Fruit fly (Drosophila melanogaster) whole organism, wandering third instar larva: ENCODE measurements around the gene CG7465.

Experiments
- Abd-B ChIP-seq: fragments of >200 bp; optimal IDR thresholded peaks from 2 replicates; lab custom pipeline; 2017; ENCODE audit warnings: missing biosample characterization, missing genetic modification characterization
- GATAd ChIP-seq: sonication (Bioruptor generic); optimal IDR thresholded peaks from 2 replicates; lab custom pipeline; 2016; ENCODE audit warnings: missing biosample characterization, missing genetic modification characterization
- HLH106 ChIP-seq: fragments of 200-800 bp; optimal IDR thresholded peaks from 3 replicates; lab custom pipeline; 2019; ENCODE audit warnings: missing biosample characterization, mild to moderate bottlenecking, missing genetic modification characterization, moderate library complexity
- Hnf4 ChIP-seq: fragments of 200-800 bp; sonication (Bioruptor generic); optimal IDR thresholded peaks from 2 replicates; lab custom pipeline; 2016; ENCODE audit warnings: missing biosample characterization, mild to moderate bottlenecking, missing genetic modification characterization
- Hr78 ChIP-seq: fragments of >200 bp; optimal IDR thresholded peaks from 2 replicates; lab custom pipeline; 2017; ENCODE audit warnings: missing biosample characterization, missing genetic modification characterization
- Jra ChIP-seq: sonication (Bioruptor generic); optimal IDR thresholded peaks from 2 replicates; lab custom pipeline; 2016; ENCODE audit warnings: missing biosample characterization, missing genetic modification characterization
- Myc ChIP-seq: fragments of >200 bp; optimal IDR thresholded peaks from 2 replicates; lab custom pipeline; 2017
- N ChIP-seq: fragments of >200 bp; optimal IDR thresholded peaks from 2 replicates; lab custom pipeline; 2018; ENCODE audit warnings: missing biosample characterization, missing external identifiers, missing genetic modification characterization
- Rel ChIP-seq, 2 experiments: fragments of 200-800 bp; sonication (Bioruptor generic) in 1 of 2; optimal IDR thresholded peaks; 2 replicates in 1 of 2; 3 replicates in 1 of 2; lab custom pipeline; 2016 to 2019; ENCODE audit warnings: mild to moderate bottlenecking in 2 of 2, missing biosample characterization in 2 of 2, missing genetic modification characterization in 2 of 2, moderate library complexity in 1 of 2
- Sp1 ChIP-seq: fragments of 200-800 bp; sonication (Bioruptor generic); optimal IDR thresholded peaks from 3 replicates; lab custom pipeline; 2019; ENCODE audit warnings: missing biosample characterization, mild to moderate bottlenecking, missing genetic modification characterization, moderate library complexity
- Vsx2 ChIP-seq: fragments of 200-300, 225-300 bp; sonication (Bioruptor generic); optimal IDR thresholded peaks from 2 replicates; lab custom pipeline; 2018; ENCODE audit warnings: missing biosample characterization, missing genetic modification characterization; ENCODE audit not compliant: partially characterized antibody
- brk ChIP-seq: fragments of 200-800 bp; sonication (Bioruptor generic); optimal IDR thresholded peaks from 2 replicates; lab custom pipeline; 2016; ENCODE audit warnings: missing biosample characterization, mild to moderate bottlenecking, missing genetic modification characterization
- dl ChIP-seq, 2 experiments: fragments of 175-275, 200-275 bp in 1 of 2; fragments of 200-275 bp in 1 of 2; sonication (Bioruptor generic); optimal IDR thresholded peaks; lab custom pipeline; 2018; ENCODE audit warnings: mild to moderate bottlenecking in 2 of 2, missing biosample characterization in 2 of 2, missing genetic modification characterization in 2 of 2, moderate library complexity in 2 of 2; ENCODE audit not compliant: partially characterized antibody in 2 of 2, insufficient read depth in 1 of 2
- dsf ChIP-seq: sonication (Bioruptor generic); optimal IDR thresholded peaks from 2 replicates; lab custom pipeline; 2016; ENCODE audit warnings: missing biosample characterization, missing genetic modification characterization, borderline replicate concordance
- foxo ChIP-seq, 2 experiments: fragments of 200-800 bp; sonication (Bioruptor generic); optimal IDR thresholded peaks; 2 replicates in 1 of 2; 3 replicates in 1 of 2; lab custom pipeline; 2016 to 2017; ENCODE audit warnings: missing biosample characterization in 2 of 2, missing genetic modification characterization in 2 of 2
- fru ChIP-seq: fragments of 200-800 bp; sonication (Bioruptor generic); optimal IDR thresholded peaks from 3 replicates; lab custom pipeline; 2016; ENCODE audit warnings: missing biosample characterization, mild to moderate bottlenecking, missing genetic modification characterization
- h ChIP-seq: fragments of 200-800 bp; sonication (Bioruptor generic); optimal IDR thresholded peaks from 3 replicates; lab custom pipeline; 2016; ENCODE audit warnings: missing biosample characterization, mild to moderate bottlenecking, missing genetic modification characterization
- jim ChIP-seq: fragments of 175-275, 200-325 bp; sonication (Bioruptor generic); optimal IDR thresholded peaks from 2 replicates; lab custom pipeline; 2016; ENCODE audit warnings: missing biosample characterization, mild to moderate bottlenecking, missing genetic modification characterization
- lola ChIP-seq: fragments of >200 bp; optimal IDR thresholded peaks from 2 replicates; lab custom pipeline; 2017; ENCODE audit warnings: missing biosample characterization, missing genetic modification characterization
- pan ChIP-seq: fragments of >200 bp; optimal IDR thresholded peaks from 2 replicates; lab custom pipeline; 2017
- psq ChIP-seq: fragments of 200-800 bp; sonication (Bioruptor generic); optimal IDR thresholded peaks from 3 replicates; lab custom pipeline; 2017; ENCODE audit warnings: missing biosample characterization, mild to moderate bottlenecking, missing genetic modification characterization, moderate library complexity
- sv ChIP-seq: fragments of 200-800 bp; sonication (Bioruptor generic); optimal IDR thresholded peaks from 3 replicates; lab custom pipeline; 2016; ENCODE audit warnings: missing biosample characterization, missing genetic modification characterization
- tai ChIP-seq: sonication (Bioruptor generic); optimal IDR thresholded peaks from 2 replicates; lab custom pipeline; 2016; ENCODE audit warnings: missing biosample characterization, missing genetic modification characterization
- woc ChIP-seq: sonication (Bioruptor generic); optimal IDR thresholded peaks from 2 replicates; lab custom pipeline; 2016; ENCODE audit warnings: missing biosample characterization, mild to moderate bottlenecking, missing genetic modification characterization

CG7465 gene

DNA sequence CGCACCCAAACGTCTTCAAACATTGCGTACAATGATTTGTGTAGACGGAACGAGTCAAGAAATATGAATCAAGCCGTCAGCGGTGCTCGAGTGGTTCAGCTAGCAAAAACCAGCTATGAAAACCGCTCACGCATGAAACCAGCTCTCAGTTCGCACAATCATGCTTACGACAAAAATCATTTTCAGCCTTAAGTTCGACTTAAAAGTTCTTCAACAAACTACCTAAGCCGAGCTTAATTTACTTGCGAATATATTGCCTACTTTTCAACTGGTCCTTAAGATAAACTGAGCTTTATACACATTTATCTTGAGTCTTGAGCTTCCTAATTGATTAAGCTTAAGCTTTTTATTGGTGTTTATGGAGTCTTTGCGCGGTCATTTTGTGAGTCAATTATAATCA, 39.9 kb upstream of the CG7465 start:
- TF ChIP-seq Hnf4 (GFP tag; lab: Kevin White, UChicago) (no peak), Myc (lab: Kevin White, UChicago) (peak; percentile 51)

DNA sequence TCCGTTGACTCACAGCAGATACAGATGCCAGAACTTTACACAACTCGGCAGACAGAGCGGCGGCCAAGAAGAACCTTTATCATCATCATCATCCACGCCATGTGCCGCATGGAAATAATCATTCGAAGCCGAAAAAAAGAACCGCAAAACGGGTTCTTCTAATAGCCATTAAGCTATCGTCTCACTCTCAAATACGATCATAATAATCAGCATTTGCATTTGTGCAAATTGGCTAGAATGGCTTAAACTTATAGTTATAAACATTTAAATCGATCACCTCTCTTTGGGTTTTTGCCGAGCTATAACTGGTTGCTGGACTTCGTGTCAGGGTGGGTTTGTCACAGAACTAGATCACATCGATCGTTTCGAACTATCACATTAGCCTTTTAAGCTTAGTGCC, 37.9 kb upstream of the CG7465 start:
- TF ChIP-seq fru (GFP tag; lab: Kevin White, UChicago) (no peak), dl (GFP tag; optimal IDR thresholded peaks at IDR 0.05; lab: Kevin White, UChicago; ENCODE audit: insufficient read depth in 1 of 2, partially characterized antibody in 2 of 2) (no peak), woc (no peak), lola (GFP tag; lab: Kevin White, UChicago) (no peak), psq (no peak), Myc (lab: Kevin White, UChicago) (no peak), jim (GFP tag; lab: Kevin White, UChicago) (no peak)
- TF ChIP-seq, all 38 proteins: peak for 0

DNA sequence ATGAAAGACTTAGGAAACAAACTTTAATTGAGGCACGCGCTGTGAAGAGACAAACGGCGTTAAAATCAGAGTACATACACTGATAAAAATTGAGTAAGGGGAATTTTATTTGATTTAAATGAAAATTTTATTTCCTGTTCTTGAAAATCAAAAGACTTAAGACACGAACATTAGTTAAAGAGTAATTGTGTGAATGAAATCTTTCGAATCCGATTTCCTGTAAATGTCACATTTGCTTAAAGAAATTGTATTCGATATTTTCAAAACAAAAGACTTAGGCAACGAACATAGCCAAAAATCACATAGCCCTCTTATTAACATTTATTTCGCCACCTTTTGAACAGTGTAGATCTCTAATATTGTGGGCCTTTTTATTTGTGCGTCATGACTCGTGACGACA, 34.3 kb upstream of the CG7465 start:
- TF ChIP-seq N (no peak), pan (lab: Kevin White, UChicago) (no peak), Sp1 (no peak), HLH106 (tag; lab: Kevin White, UChicago) (no peak), woc (no peak), Abd-B (GFP tag; lab: Kevin White, UChicago) (no peak), sv (GFP tag; lab: Kevin White, UChicago) (no peak)

DNA sequence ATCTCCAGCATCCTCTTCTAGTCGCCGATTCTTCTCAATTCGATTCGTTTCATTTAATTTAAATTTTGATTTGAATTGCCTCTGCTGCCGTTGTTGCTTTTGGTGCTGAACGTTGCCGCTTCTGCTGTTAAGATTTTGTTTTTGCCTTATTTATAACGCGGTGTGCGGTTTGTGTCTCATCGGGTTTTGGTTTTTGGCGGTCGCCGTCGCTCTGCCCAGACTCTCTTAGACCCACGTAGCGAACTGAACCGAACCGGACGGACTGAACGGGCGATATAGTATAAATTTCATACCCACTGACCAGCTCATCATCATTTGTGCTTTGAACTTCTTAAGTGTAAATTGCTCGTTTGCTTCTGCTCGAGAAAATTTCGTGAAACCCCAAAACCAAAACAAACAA, 33.8 kb upstream of the CG7465 start, which contains the start of gene CG12607:
CG12607 (plus strand) TSS at position 301 of the 400 bp plus-strand sequence.
- no peak for TF ChIP-seq dsf (GFP tag; lab: Kevin White, UChicago)
- TF ChIP-seq foxo (GFP tag; optimal IDR thresholded peaks at IDR 0.05; lab: Kevin White, UChicago): no peak
- no peak for TF ChIP-seq Rel (GFP tag; optimal IDR thresholded peaks at IDR 0.05; lab: Kevin White, UChicago)
- TF ChIP-seq Rel (tag; optimal IDR thresholded peaks at IDR 0.05; lab: Kevin White, UChicago): no peak
- no peak for TF ChIP-seq brk (GFP tag; lab: Kevin White, UChicago)
- no peak for TF ChIP-seq pan (lab: Kevin White, UChicago)
- no peak for TF ChIP-seq sv (GFP tag; lab: Kevin White, UChicago)
- no peak for TF ChIP-seq tai (GFP tag; lab: Kevin White, UChicago)

DNA sequence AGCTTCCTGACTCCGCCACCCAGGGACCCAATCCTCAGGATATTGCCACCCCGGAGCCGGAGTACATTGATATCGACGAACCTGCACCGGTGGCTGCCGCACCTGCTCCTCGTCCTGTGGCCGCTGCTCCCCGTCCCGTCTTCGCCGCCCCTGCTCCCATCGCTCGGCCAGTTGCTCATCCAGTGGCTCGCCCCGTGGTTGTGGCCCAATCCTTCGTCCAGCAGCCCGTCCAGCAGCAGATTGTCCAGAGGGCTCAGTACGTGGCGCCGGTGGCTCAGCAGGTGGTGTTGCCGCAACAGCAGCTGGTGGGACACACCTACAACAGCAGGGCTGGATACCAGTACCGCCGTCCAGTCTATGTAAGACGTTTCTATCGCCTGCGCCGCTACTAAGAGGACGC, 32.9 kb upstream of the CG7465 start:
- TF ChIP-seq pan (lab: Kevin White, UChicago): no peak
- no peak for TF ChIP-seq Hr78 (GFP tag; lab: Kevin White, UChicago)
- TF ChIP-seq HLH106 (tag; lab: Kevin White, UChicago): no peak
- TF ChIP-seq jim (GFP tag; lab: Kevin White, UChicago): no peak

DNA sequence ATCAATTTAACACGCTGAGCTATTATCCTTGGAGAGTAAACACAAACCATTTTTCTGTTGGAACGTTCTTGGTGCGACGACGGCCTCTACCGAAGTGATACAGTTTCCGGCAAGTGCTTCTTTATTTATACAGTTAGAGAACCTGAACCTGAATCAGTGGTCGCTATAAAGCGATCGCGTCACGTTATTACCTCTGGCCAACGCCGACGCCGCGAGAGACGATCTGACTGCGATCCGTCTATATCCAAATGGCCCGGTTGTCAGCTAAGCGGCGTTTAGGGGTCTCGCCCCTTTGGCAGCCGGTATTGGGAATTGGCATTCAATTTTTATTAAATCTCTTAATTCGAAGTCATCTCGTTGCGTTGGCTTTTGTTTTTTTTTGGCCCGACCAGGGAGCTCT, 22.0 kb upstream of the CG7465 start, which contains the start of gene CG11345:
CG11345 (minus strand) TSS at position 101 of the 400 bp plus-strand sequence.
- TF ChIP-seq sv (GFP tag; lab: Kevin White, UChicago) (no peak), h (GFP tag; lab: Kevin White, UChicago) (no peak), dl (GFP tag; optimal IDR thresholded peaks at IDR 0.05; lab: Kevin White, UChicago; ENCODE audit: insufficient read depth in 1 of 2, partially characterized antibody in 2 of 2) (no peak), tai (GFP tag; lab: Kevin White, UChicago) (no peak)

DNA sequence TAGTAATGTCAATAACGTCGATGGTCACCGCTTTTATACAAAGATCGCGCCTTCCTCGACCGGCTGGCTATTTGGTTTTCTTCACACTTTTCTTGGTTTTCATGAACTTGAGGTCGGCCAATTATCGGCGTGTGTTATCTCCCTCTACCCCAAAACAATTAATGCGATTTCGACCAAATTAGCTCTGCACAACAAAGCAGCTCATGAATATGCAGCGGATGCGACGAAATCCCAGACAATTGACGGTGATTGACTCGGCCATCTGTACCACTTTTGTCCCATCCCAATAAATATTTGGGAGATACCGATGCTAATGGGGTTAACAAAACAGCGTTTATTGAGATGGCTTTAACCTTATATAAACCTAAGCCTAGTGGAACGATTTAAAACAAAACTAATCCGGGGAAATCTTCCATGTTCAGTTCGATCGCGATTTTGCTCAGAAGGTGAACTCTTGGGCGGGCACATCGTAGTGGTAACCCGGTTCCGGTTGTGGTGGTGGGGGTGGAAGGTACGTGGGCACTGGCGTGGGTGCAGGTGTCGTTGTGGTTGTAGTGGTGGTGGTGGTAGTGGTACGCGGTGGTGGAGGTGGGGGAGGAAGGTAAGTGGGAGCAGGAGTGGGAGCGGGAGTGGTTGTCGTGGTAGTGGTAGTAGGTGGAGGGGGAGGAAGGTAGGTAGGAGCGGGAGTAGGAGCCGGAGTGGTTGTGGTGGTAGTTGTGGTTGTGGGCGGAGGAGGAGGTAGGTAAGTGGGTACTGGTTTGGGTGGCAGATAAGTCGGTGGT, 19.6 kb upstream of the CG7465 start, which contains the start of gene CG15022:
CG15022 (minus strand) TSS at position 11 of the 782 bp plus-strand sequence.
- TF ChIP-seq Jra: no peak
- TF ChIP-seq, all 38 proteins: peak for 0

DNA sequence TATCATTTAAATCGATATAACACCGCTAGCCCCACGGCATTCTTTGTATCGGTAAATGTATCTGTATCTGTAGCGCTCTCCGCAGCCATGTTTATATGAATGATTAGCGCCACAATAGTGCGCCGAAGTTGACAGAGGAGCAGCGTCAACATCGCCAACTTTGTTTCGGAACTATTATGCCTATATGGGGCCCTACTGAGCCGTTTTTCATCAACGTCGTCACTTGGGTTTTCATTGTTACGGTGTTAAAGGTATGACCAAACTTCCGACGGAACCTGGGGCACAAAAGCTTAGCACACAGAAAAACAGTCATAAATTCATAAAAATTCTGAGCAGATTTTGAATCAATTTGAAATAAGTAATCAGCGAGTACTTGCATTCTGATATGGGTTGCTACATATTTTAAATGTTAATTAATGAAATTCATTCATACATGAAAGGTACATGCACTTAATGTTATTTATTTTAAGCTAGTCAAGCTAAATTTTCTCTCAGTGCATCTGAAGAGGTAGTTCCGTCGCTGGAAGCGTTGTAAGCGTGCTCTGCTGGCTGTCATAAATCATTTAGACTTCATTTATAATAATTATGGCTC, 18.5 kb upstream of the CG7465 start, which contains the start of gene CG15023:
CG15023 (minus strand) TSS at position 51 of the 592 bp plus-strand sequence.
- no peak for TF ChIP-seq GATAd (GFP tag; lab: Kevin White, UChicago)
- no peak for TF ChIP-seq Myc (lab: Kevin White, UChicago)
- no peak for TF ChIP-seq pan (lab: Kevin White, UChicago)
- TF ChIP-seq Vsx2 (GFP tag; lab: Kevin White, UChicago): no peak
